Fruit fly (Drosophila melanogaster): ENCODE data around the gene CG5321.

Gene CG5321

dm6 chrX:14679189-14679588 is at the start of gene CG5321 (continued):
- TF ChIP-seq ara (GFP tag; IDR thresholded peaks at IDR 0.05) (no peak), trh (GFP tag; optimal IDR thresholded peaks at IDR 0.05) (no peak), ERR (GFP tag; optimal IDR thresholded peaks at IDR 0.05) (no peak), CG17361 (GFP tag; IDR thresholded peaks at IDR 0.05) (peak; percentile 59; the same call in 2 of the 3 replicates), CG7987 (GFP tag; optimal IDR thresholded peaks at IDR 0.05) (no peak), ranshi (GFP tag; IDR thresholded peaks at IDR 0.05) (no peak), CG4617 (GFP tag; optimal IDR thresholded peaks at IDR 0.05; ENCODE audit: borderline replicate concordance) (no peak), CG1529 (GFP tag; optimal IDR thresholded peaks at IDR 0.05) (peak; percentile 7), Blimp-1 (GFP tag; optimal IDR thresholded peaks at IDR 0.05) (peak; percentile 75), tap (tag; optimal IDR thresholded peaks at IDR 0.05) (peak; percentile 54), vnd (GFP tag; IDR thresholded peaks at IDR 0.05; ENCODE audit: partially characterized antibody) (no peak), CG1602 (GFP tag; optimal IDR thresholded peaks at IDR 0.05) (no peak), fd96Cb (tag; optimal IDR thresholded peaks at IDR 0.05) (peak; percentile 34), Mes4 (GFP tag; optimal IDR thresholded peaks at IDR 0.05) (no peak), peb (GFP tag; IDR thresholded peaks at IDR 0.05) (no peak), Gsc (GFP tag; IDR thresholded peaks at IDR 0.05) (no peak), HLH54F (GFP tag; optimal IDR thresholded peaks at IDR 0.05) (no peak), CG8924 (tag; optimal IDR thresholded peaks at IDR 0.05) (peak; percentile 76), slp2 (GFP tag; optimal IDR thresholded peaks at IDR 0.05) (no peak), Eip74EF (GFP tag; optimal IDR thresholded peaks at IDR 0.05) (peak in 1 of 2 experiments; percentile 66), exex (tag; optimal IDR thresholded peaks at IDR 0.05) (no peak), CG17912 (GFP tag; optimal IDR thresholded peaks at IDR 0.05) (no peak), Max (GFP tag; optimal IDR thresholded peaks at IDR 0.05) (no peak), CG13123 (GFP tag; optimal IDR thresholded peaks at IDR 0.05) (no peak), esg (GFP tag; conservative IDR thresholded peaks at IDR 0.05) (no peak), hkb (optimal IDR thresholded peaks at IDR 0.05) (no peak), hkb (GFP tag; IDR thresholded peaks at IDR 0.05) (peak; percentile 36; the same call in 1 of the 2 replicates), prd (optimal IDR thresholded peaks at IDR 0.05) (no peak), prd (GFP tag; IDR thresholded peaks at IDR 0.05) (peak; percentile 60), insv (GFP tag; optimal IDR thresholded peaks at IDR 0.05) (no peak), grn (GFP tag; optimal IDR thresholded peaks at IDR 0.05) (no peak), Vsx1 (GFP tag; optimal IDR thresholded peaks at IDR 0.05) (no peak), CG13287 (GFP tag; IDR thresholded peaks at IDR 0.05; ENCODE audit: partially characterized antibody) (no peak), CG17612 (GFP tag; IDR thresholded peaks at IDR 0.05) (no peak), CG17359 (tag; optimal IDR thresholded peaks at IDR 0.05) (peak; percentile 64), zen2 (GFP tag; IDR thresholded peaks at IDR 0.05; ENCODE audit: partially characterized antibody) (no peak), abd-A (tag; optimal IDR thresholded peaks at IDR 0.05) (no peak), Elba2 (GFP tag; optimal IDR thresholded peaks at IDR 0.05) (no peak), CG4424 (GFP tag; optimal IDR thresholded peaks at IDR 0.05) (peak; percentile 34), disco-r (GFP tag; optimal IDR thresholded peaks at IDR 0.05) (no peak), CG9609 (GFP tag; optimal IDR thresholded peaks at IDR 0.05) (no peak), CG10979 (tag; optimal IDR thresholded peaks at IDR 0.05) (peak; percentile 69), Poxn (GFP tag; IDR thresholded peaks at IDR 0.05) (no peak), slou (GFP tag; optimal IDR thresholded peaks at IDR 0.05) (no peak), CG9215 (GFP tag; IDR thresholded peaks at IDR 0.05) (peak; percentile 35), caup (GFP tag; optimal IDR thresholded peaks at IDR 0.05; ENCODE audit: severe bottlenecking) (peak; percentile 8), Kr (GFP tag; optimal IDR thresholded peaks at IDR 0.05) (no peak), ATbp (GFP tag; optimal IDR thresholded peaks at IDR 0.05) (peak; percentile 54), E2f1 (GFP tag; IDR thresholded peaks at IDR 0.05) (0 out of 2 replicates have a peak, but pooled peaks have one; percentile 38), CG12659 (GFP tag; optimal IDR thresholded peaks at IDR 0.05) (peak; percentile 15), Oaz (GFP tag; IDR thresholded peaks at IDR 0.05) (no peak)

All from whole organism, embryonic.